Fruit fly (Drosophila melanogaster): Measurements from ENCODE around the gene Reps.

Reps gene

dm6 chr2L:11091111-11091510 lies 15.3 kb downstream of the Reps start, which contains the start of gene Wdr59 (continued):
- TF ChIP-seq CG17829 (tag; optimal IDR thresholded peaks at IDR 0.05) (peak; percentile 66), stwl (tag; optimal IDR thresholded peaks at IDR 0.05) (peak; percentile 38), stc (GFP tag; IDR thresholded peaks at IDR 0.05) (no peak), CG13775 (GFP tag; optimal IDR thresholded peaks at IDR 0.05) (peak; percentile 2), esg (GFP tag; conservative IDR thresholded peaks at IDR 0.05) (0 out of 2 replicates have a peak, but pooled peaks have one; percentile 9), CG11560 (tag; IDR thresholded peaks at IDR 0.05) (no peak), Tbp (GFP tag; optimal IDR thresholded peaks at IDR 0.05) (no peak), rib (GFP tag; IDR thresholded peaks at IDR 0.05) (no peak), CG16815 (GFP tag; optimal IDR thresholded peaks at IDR 0.05) (peak; percentile 16), CG14965 (GFP tag; optimal IDR thresholded peaks at IDR 0.05; ENCODE audit: borderline replicate concordance) (no peak), Mad (GFP tag; optimal IDR thresholded peaks at IDR 0.05) (peak; percentile 22), Xbp1 (GFP tag; optimal IDR thresholded peaks at IDR 0.05) (peak; percentile 59), odd (GFP tag; optimal IDR thresholded peaks at IDR 0.05) (no peak), CG11085 (GFP tag; IDR thresholded peaks at IDR 0.05) (no peak), bigmax (GFP tag; optimal IDR thresholded peaks at IDR 0.05) (no peak), kah (GFP tag; optimal IDR thresholded peaks at IDR 0.05) (no peak), CG34422 (GFP tag; IDR thresholded peaks at IDR 0.05) (no peak; the same call in 2 of the 3 replicates), Bgb (GFP tag; IDR thresholded peaks at IDR 0.05; ENCODE audit: partially characterized antibody) (peak; percentile 62; the same call in 1 of the 2 replicates), emc (GFP tag; optimal IDR thresholded peaks at IDR 0.05) (no peak), Myb (GFP tag; optimal IDR thresholded peaks at IDR 0.05) (peak; percentile 54), zfh1 (GFP tag; IDR thresholded peaks at IDR 0.05) (peak; percentile 52; the same call in 2 of the 3 replicates), tap (tag; optimal IDR thresholded peaks at IDR 0.05) (no peak), ara (GFP tag; IDR thresholded peaks at IDR 0.05) (no peak), CG30020 (tag; optimal IDR thresholded peaks at IDR 0.05) (peak; percentile 44), CG7372 (GFP tag; IDR thresholded peaks at IDR 0.05) (0 out of 2 replicates have a peak, but pooled peaks have one; percentile 10), CG31224 (GFP tag; IDR thresholded peaks at IDR 0.05) (no peak), CG10979 (tag; optimal IDR thresholded peaks at IDR 0.05) (peak; percentile 32), CG13894 (tag; optimal IDR thresholded peaks at IDR 0.05) (no peak), CG11093 (GFP tag; IDR thresholded peaks at IDR 0.05) (no peak), crol (GFP tag; IDR thresholded peaks at IDR 0.05) (no peak), CG43689 (GFP tag; IDR thresholded peaks at IDR 0.05) (no peak), crc (GFP tag; optimal IDR thresholded peaks at IDR 0.05) (no peak), HmgZ (tag; optimal IDR thresholded peaks at IDR 0.05) (peak; percentile 46), sug (tag; optimal IDR thresholded peaks at IDR 0.05) (no peak), Sox100B (GFP tag; optimal IDR thresholded peaks at IDR 0.05) (no peak), CG7271 (tag; optimal IDR thresholded peaks at IDR 0.05) (no peak), Spps (tag; optimal IDR thresholded peaks at IDR 0.05) (peak; percentile 12), CG32532 (GFP tag; IDR thresholded peaks at IDR 0.05) (no peak), HLH4C (GFP tag; IDR thresholded peaks at IDR 0.05; ENCODE audit: partially characterized antibody) (peak; percentile 73), tin (GFP tag; optimal IDR thresholded peaks at IDR 0.05) (peak; percentile 27), CG12219 (GFP tag; optimal IDR thresholded peaks at IDR 0.05) (no peak), pb (GFP tag; optimal IDR thresholded peaks at IDR 0.05) (no peak), Hr3 (GFP tag; optimal IDR thresholded peaks at IDR 0.05) (peak; percentile 53), CG10267 (tag; optimal IDR thresholded peaks at IDR 0.05) (peak; percentile 69), Doc3 (GFP tag; IDR thresholded peaks at IDR 0.05; ENCODE audit: partially characterized antibody) (peak; percentile 76), CG9932 (GFP tag; IDR thresholded peaks at IDR 0.05) (peak; percentile 60; the same call in 1 of the 2 replicates), CG12236 (GFP tag; optimal IDR thresholded peaks at IDR 0.05) (no peak), CG9797 (GFP tag; optimal IDR thresholded peaks at IDR 0.05) (no peak), H15 (GFP tag; IDR thresholded peaks at IDR 0.05) (no peak), CG4854 (GFP tag; optimal IDR thresholded peaks at IDR 0.05) (peak; percentile 9), disco-r (GFP tag; optimal IDR thresholded peaks at IDR 0.05) (no peak), PHDP (tag; optimal IDR thresholded peaks at IDR 0.05) (no peak)

All from whole organism, embryonic.